Fruit fly (Drosophila melanogaster) whole organism, pupa: ENCODE measurements around the gene RunxA.
A peak's percentile ranks its signal among the peaks of the same experiment; 100 is the strongest.

ENCODE experiments used
- CG10348 ChIP-seq: fragments of 200-800 bp; sonication (Bioruptor generic); IDR thresholded peaks from 2 replicates; pipeline ENCODE4 v1.3.6; 2022; ENCODE audit warnings: missing biosample characterization, missing genetic modification characterization
- CG12605 ChIP-seq: fragments of 200-800 bp; sonication (Bioruptor generic); IDR thresholded peaks from 2 replicates; pipeline ENCODE4 v1.3.6; 2022; ENCODE audit warnings: missing biosample characterization, missing genetic modification characterization
- CG13204 ChIP-seq: fragments of 200-800 bp; sonication (Bioruptor generic); optimal IDR thresholded peaks from 2 replicates; lab custom pipeline; 2018; ENCODE audit warnings: missing biosample characterization, mild to moderate bottlenecking, missing genetic modification characterization, moderate library complexity
- CG14655 ChIP-seq: fragments of 200-800 bp; sonication (Bioruptor generic); optimal IDR thresholded peaks from 3 replicates; lab custom pipeline; 2017; ENCODE audit warnings: mild to moderate bottlenecking, missing biosample characterization, missing genetic modification reagents, missing genetic modification characterization
- CG15710 ChIP-seq: fragments of 200-800 bp; sonication (Bioruptor generic); optimal IDR thresholded peaks from 2 replicates; lab custom pipeline; 2018; ENCODE audit warnings: missing biosample characterization, mild to moderate bottlenecking, missing genetic modification characterization, moderate library complexity
- CG17806 ChIP-seq: fragments of 200-800 bp; sonication (Bioruptor generic); optimal IDR thresholded peaks from 2 replicates; lab custom pipeline; 2018; ENCODE audit warnings: missing biosample characterization, mild to moderate bottlenecking, missing genetic modification characterization, moderate library complexity
- CG32121 ChIP-seq: fragments of 200-800 bp; sonication (Bioruptor generic); IDR thresholded peaks from 2 replicates; pipeline ENCODE4 v1.3.6; 2022; ENCODE audit warnings: missing biosample characterization, missing genetic modification characterization
- CG34367 ChIP-seq: fragments of 200-800 bp; sonication (Bioruptor generic); optimal IDR thresholded peaks from 2 replicates; lab custom pipeline; 2018; ENCODE audit warnings: missing biosample characterization, mild to moderate bottlenecking, missing genetic modification characterization
- CG4496 ChIP-seq: fragments of 200-800 bp; sonication (Bioruptor generic); IDR thresholded peaks from 3 replicates; pipeline ENCODE4 v1.3.6; 2022; ENCODE audit warnings: missing biosample characterization, missing genetic modification characterization
- CG8159 ChIP-seq: fragments of 200-800 bp; sonication (Bioruptor generic); optimal IDR thresholded peaks from 3 replicates; lab custom pipeline; 2018; ENCODE audit warnings: missing biosample characterization, mild to moderate bottlenecking, missing genetic modification characterization, moderate library complexity
- CG8301 ChIP-seq: fragments of 200-800 bp; sonication (Bioruptor generic); optimal IDR thresholded peaks from 2 replicates; lab custom pipeline; 2018; ENCODE audit warnings: missing biosample characterization, mild to moderate bottlenecking, missing genetic modification characterization
- CG9948 ChIP-seq: fragments of 200-800 bp; sonication (Bioruptor generic); optimal IDR thresholded peaks from 2 replicates; lab custom pipeline; 2018; ENCODE audit warnings: missing biosample characterization, mild to moderate bottlenecking, missing genetic modification characterization, moderate library complexity
- D1 ChIP-seq: fragments of 200-800 bp; sonication (Bioruptor generic); optimal IDR thresholded peaks from 2 replicates; lab custom pipeline; 2018; ENCODE audit warnings: missing biosample characterization, mild to moderate bottlenecking, missing genetic modification characterization, moderate library complexity
- EcR ChIP-seq: fragments of 200-800 bp; sonication (Bioruptor generic); optimal IDR thresholded peaks from 3 replicates; lab custom pipeline; 2019; ENCODE audit warnings: missing biosample characterization, missing genetic modification characterization, mild to moderate bottlenecking, moderate library complexity, missing genetic modification reagents
- Ets98B ChIP-seq: fragments of 200-800 bp; sonication (Bioruptor generic); IDR thresholded peaks from 2 replicates; pipeline ENCODE4 v1.3.6; 2022; ENCODE audit warnings: missing biosample characterization, missing genetic modification characterization
- Pif1A ChIP-seq: fragments of 200-800 bp; sonication (Bioruptor generic); optimal IDR thresholded peaks from 3 replicates; lab custom pipeline; 2016; ENCODE audit warnings: missing biosample characterization, missing genetic modification characterization
- Pif1B ChIP-seq: fragments of 200-800 bp; sonication (Bioruptor generic); optimal IDR thresholded peaks from 3 replicates; lab custom pipeline; 2016; ENCODE audit warnings: missing biosample characterization, missing genetic modification characterization
- Snoo ChIP-seq: fragments of 200-800 bp; sonication (Bioruptor generic); optimal IDR thresholded peaks from 3 replicates; lab custom pipeline; 2017; ENCODE audit warnings: missing biosample characterization, mild to moderate bottlenecking, missing genetic modification characterization, inconsistent platforms
- fd96Ca ChIP-seq: fragments of 200-800 bp; sonication (Bioruptor generic); IDR thresholded peaks from 3 replicates; pipeline ENCODE4 v1.3.6; 2022; ENCODE audit warnings: missing biosample characterization, missing genetic modification characterization
- gl ChIP-seq: fragments of 200-800 bp; sonication (Bioruptor generic); optimal IDR thresholded peaks from 2 replicates; lab custom pipeline; 2018; ENCODE audit warnings: missing biosample characterization, mild to moderate bottlenecking, missing genetic modification characterization
- rn ChIP-seq: fragments of 200-800 bp; sonication (Bioruptor generic); IDR thresholded peaks from 2 replicates; pipeline ENCODE4 v1.3.6; 2022; ENCODE audit warnings: missing biosample characterization, missing genetic modification characterization

RunxA gene

dm6 chrX:20623673-20624072 is at the start of gene RunxA:
TSS of gene RunxA (minus strand) at chrX:20623773.
- TF ChIP-seq CG17806 (tag; lab: Kevin White, UChicago) (no peak), Snoo (no peak), CG32121 (GFP tag; lab: Robert Waterston, UW) (no peak), CG9948 (tag; lab: Kevin White, UChicago) (no peak), fd96Ca (no peak), CG34367 (tag; lab: Kevin White, UChicago) (no peak), Pif1A (GFP tag; lab: Kevin White, UChicago) (no peak), Pif1B (GFP tag; lab: Kevin White, UChicago) (no peak), CG8301 (no peak), CG8159 (no peak), CG14655 (GFP tag; lab: Kevin White, UChicago) (no peak), gl (tag; lab: Kevin White, UChicago) (no peak), CG15710 (tag; lab: Kevin White, UChicago) (no peak)

dm6 chrX:20666356-20666755 is 42.8 kb upstream of the RunxA start:
- TF ChIP-seq CG32121 (GFP tag; lab: Robert Waterston, UW) (no peak), fd96Ca (no peak), Snoo (no peak), CG13204 (GFP tag; lab: Kevin White, UChicago) (no peak), CG34367 (tag; lab: Kevin White, UChicago) (no peak), rn (GFP tag; lab: Robert Waterston, UW) (no peak), CG8301 (no peak), CG10348 (GFP tag; lab: Robert Waterston, UW) (no peak), CG4496 (no peak)
- TF ChIP-seq, all 21 proteins: peak for 0

- TF ChIP-seq CG9948 (tag; lab: Kevin White, UChicago): no peak
Measured at dm6 chrX:20662919-20663557, 39.5 kb upstream of the RunxA start.

dm6 chrX:20661612-20662228 is 38.1 kb upstream of the RunxA start, which contains the start of gene CG1835:
TSS of gene CG1835 (plus strand) at chrX:20661917.
- TF ChIP-seq CG14655 (GFP tag; lab: Kevin White, UChicago) (no peak), CG10348 (GFP tag; lab: Robert Waterston, UW) (no peak), CG15710 (tag; lab: Kevin White, UChicago) (no peak), CG8159 (peak; percentile 67), EcR (peak; percentile 79), Ets98B (GFP tag; lab: Robert Waterston, UW) (no peak)

dm6 chrX:20658627-20659026 is 35.1 kb upstream of the RunxA start:
- no peak for TF ChIP-seq rn (GFP tag; lab: Robert Waterston, UW)
- peak; percentile 10 for TF ChIP-seq EcR
- TF ChIP-seq Pif1B (GFP tag; lab: Kevin White, UChicago): no peak
- TF ChIP-seq CG4496: 0 out of 3 replicates have a peak, but pooled peaks have one; percentile 23
- no peak for TF ChIP-seq CG10348 (GFP tag; lab: Robert Waterston, UW)
- TF ChIP-seq D1: no peak
- TF ChIP-seq, all 21 proteins: peak for 2

dm6 chrX:20656535-20657350 is 33.2 kb upstream of the RunxA start, which contains the start of gene Cyp6v1:
TSS of gene Cyp6v1 (plus strand) at chrX:20657122.
- TF ChIP-seq CG4496: peak; percentile 66
- peak; percentile 61 for TF ChIP-seq fd96Ca
- TF ChIP-seq CG8159: peak; percentile 84
- TF ChIP-seq Ets98B (GFP tag; lab: Robert Waterston, UW): no peak
- TF ChIP-seq CG10348 (GFP tag; lab: Robert Waterston, UW): no peak
- TF ChIP-seq EcR: peak; percentile 72
- TF ChIP-seq CG15710 (tag; lab: Kevin White, UChicago): peak; percentile 71
- peak; percentile 78 for TF ChIP-seq CG8301
- TF ChIP-seq gl (tag; lab: Kevin White, UChicago): peak; percentile 13
- no peak for TF ChIP-seq CG13204 (GFP tag; lab: Kevin White, UChicago)
- TF ChIP-seq CG32121 (GFP tag; lab: Robert Waterston, UW): no peak; the same call in 1 of the 2 replicates
- TF ChIP-seq CG34367 (tag; lab: Kevin White, UChicago): peak; percentile 37
- TF ChIP-seq Snoo: peak; percentile 83
- TF ChIP-seq D1: peak; percentile 11
- peak; percentile 46 for TF ChIP-seq CG17806 (tag; lab: Kevin White, UChicago)
- TF ChIP-seq CG14655 (GFP tag; lab: Kevin White, UChicago): peak; percentile 92
- TF ChIP-seq Pif1B (GFP tag; lab: Kevin White, UChicago): peak; percentile 59
- peak; percentile 71 for TF ChIP-seq CG9948 (tag; lab: Kevin White, UChicago)
- no peak for TF ChIP-seq rn (GFP tag; lab: Robert Waterston, UW)
- TF ChIP-seq Pif1A (GFP tag; lab: Kevin White, UChicago): peak; percentile 65
- TF ChIP-seq CG12605: no peak
- TF ChIP-seq, all 21 proteins: peak for 15
